Worm (Caenorhabditis elegans): Measurements from ENCODE around the gene K01A2.5.

Gene K01A2.5

ce11 chrII:323048-323776 is 22.1 kb downstream of the K01A2.5 start, which contains the start of gene K01A2.10 (continued):
- TF ChIP-seq sptf-1 (tag; optimal IDR thresholded peaks at IDR 0.05), result no peak
- TF ChIP-seq lin-39 (tag; optimal IDR thresholded peaks at IDR 0.05), result no peak
- TF ChIP-seq lin-13 (GFP tag; optimal IDR thresholded peaks at IDR 0.05), result peak; percentile 17
- peak; percentile 37 to 49 for TF ChIP-seq efl-1 (optimal IDR thresholded peaks at IDR 0.05)
- TF ChIP-seq efl-1 (GFP tag; optimal IDR thresholded peaks at IDR 0.05 in 1 of 2), result peak; percentile 38 to 93
- TF ChIP-seq ama-1 (optimal IDR thresholded peaks at IDR 0.05), result peak; percentile 13
- TF ChIP-seq skn-1 (tag; optimal IDR thresholded peaks at IDR 0.05), result peak; percentile 56
- peak in 1 of 6 experiments; percentile 65 for TF ChIP-seq elt-3 (tag; optimal IDR thresholded peaks at IDR 0.05)
- no peak for TF ChIP-seq egl-13 (tag; optimal IDR thresholded peaks at IDR 0.05)
- TF ChIP-seq mdl-1 (tag; optimal IDR thresholded peaks at IDR 0.05), result peak in 1 of 2 experiments; percentile 51
- TF ChIP-seq lsy-2 (tag; optimal IDR thresholded peaks at IDR 0.05), result peak; percentile 5 to 72
- no peak for TF ChIP-seq nhr-90 (tag; optimal IDR thresholded peaks at IDR 0.05; ENCODE audit: poor library complexity)
- TF ChIP-seq unc-130 (tag; optimal IDR thresholded peaks at IDR 0.05), result peak; percentile 43
- TF ChIP-seq lir-3 (tag; optimal IDR thresholded peaks at IDR 0.05; ENCODE audit: poor library complexity), result no peak
- TF ChIP-seq nhr-47 (tag; optimal IDR thresholded peaks at IDR 0.05), result peak; percentile 19
- TF ChIP-seq pax-3 (tag; optimal IDR thresholded peaks at IDR 0.05), result no peak
- peak; percentile 5 to 60 (median 55) for TF ChIP-seq dpl-1 (GFP tag; optimal IDR thresholded peaks at IDR 0.05)
- peak; percentile 51 for TF ChIP-seq fkh-8 (tag; optimal IDR thresholded peaks at IDR 0.05)
- no peak for TF ChIP-seq nhr-237 (tag; optimal IDR thresholded peaks at IDR 0.05)
- no peak for TF ChIP-seq ceh-88 (GFP tag; IDR thresholded peaks at IDR 0.05)
- no peak for TF ChIP-seq vab-15 (tag; optimal IDR thresholded peaks at IDR 0.05)
- TF ChIP-seq mep-1 (tag; optimal IDR thresholded peaks at IDR 0.05), result peak; percentile 80
- TF ChIP-seq C16A3.4 (tag; optimal IDR thresholded peaks at IDR 0.05), result peak; percentile 24
- TF ChIP-seq grh-1 (GFP tag; IDR thresholded peaks at IDR 0.05), result no peak
- TF ChIP-seq tlp-1 (tag; optimal IDR thresholded peaks at IDR 0.05), result no peak
- no peak for TF ChIP-seq nhr-84 (tag; optimal IDR thresholded peaks at IDR 0.05)
- no peak for TF ChIP-seq zip-4 (GFP tag; optimal IDR thresholded peaks at IDR 0.05)
- TF ChIP-seq pag-3 (tag; optimal IDR thresholded peaks at IDR 0.05; ENCODE audit: borderline replicate concordance, insufficient read depth), result no peak
- TF ChIP-seq fos-1 (tag; optimal IDR thresholded peaks at IDR 0.05), result peak; percentile 47

ce11 chrII:325639-326350 is 24.7 kb downstream of the K01A2.5 start, which contains the start of gene sgcb-1:
sgcb-1 (plus strand) TSS chrII:326300.
- TF ChIP-seq unc-130 (tag; optimal IDR thresholded peaks at IDR 0.05) (peak; percentile 1), skn-1 (tag; optimal IDR thresholded peaks at IDR 0.05) (no peak), nhr-71 (tag; optimal IDR thresholded peaks at IDR 0.05) (peak; percentile 28), lin-39 (tag; optimal IDR thresholded peaks at IDR 0.05) (no peak), nhr-85 (tag) (no peak), efl-1 (optimal IDR thresholded peaks at IDR 0.05) (no peak), efl-1 (GFP tag; optimal IDR thresholded peaks at IDR 0.05 in 1 of 2) (peak in 1 of 2 experiments; percentile 86), nhr-77 (tag; optimal IDR thresholded peaks at IDR 0.05) (no peak), lin-14 (GFP tag; optimal IDR thresholded peaks at IDR 0.05) (peak; percentile 20), rnt-1 (tag; optimal IDR thresholded peaks at IDR 0.05) (peak; percentile 50), nhr-28 (tag; optimal IDR thresholded peaks at IDR 0.05) (no peak), efl-3 (GFP tag; optimal IDR thresholded peaks at IDR 0.05) (no peak)

ce11 chrII:332419-332818 is 31.3 kb downstream of the K01A2.5 start, which contains the start of gene cbn-1:
cbn-1 (minus strand) TSS chrII:332519.
- TF ChIP-seq sox-4 (tag; optimal IDR thresholded peaks at IDR 0.05) (no peak), hlh-17 (GFP tag; optimal IDR thresholded peaks at IDR 0.05; ENCODE audit: borderline replicate concordance) (no peak), zip-4 (GFP tag; optimal IDR thresholded peaks at IDR 0.05) (no peak), snu-23 (GFP tag; optimal IDR thresholded peaks at IDR 0.05) (no peak), fkh-8 (tag; optimal IDR thresholded peaks at IDR 0.05) (no peak), C16A3.4 (tag; optimal IDR thresholded peaks at IDR 0.05) (no peak), elt-3 (tag; optimal IDR thresholded peaks at IDR 0.05) (no peak), nhr-71 (tag; optimal IDR thresholded peaks at IDR 0.05) (no peak), mef-2 (tag; optimal IDR thresholded peaks at IDR 0.05) (no peak), hlh-4 (tag; optimal IDR thresholded peaks at IDR 0.05) (no peak), zag-1 (tag; optimal IDR thresholded peaks at IDR 0.05) (no peak), fkh-10 (GFP tag; optimal IDR thresholded peaks at IDR 0.05) (no peak), egl-13 (tag; optimal IDR thresholded peaks at IDR 0.05) (no peak), nhr-19 (GFP tag; conservative IDR thresholded peaks at IDR 0.05) (no peak), unc-98 (GFP tag; IDR thresholded peaks at IDR 0.05) (no peak), elt-2 (tag; optimal IDR thresholded peaks at IDR 0.05) (no peak), tlp-1 (tag; optimal IDR thresholded peaks at IDR 0.05) (no peak), unc-30 (tag; optimal IDR thresholded peaks at IDR 0.05) (no peak)
